Fruit fly (Drosophila melanogaster) whole organism, embryonic: Measurements from ENCODE around the gene odd.

Experiments used
- CG10654 ChIP-seq: fragments of 200-800 bp; sonication (Bioruptor generic); optimal IDR thresholded peaks from 2 replicates; lab custom pipeline; 2016; ENCODE audit warnings: missing biosample characterization, missing genetic modification characterization
- CG11093 ChIP-seq: fragments of 200-800 bp; sonication (Bioruptor generic); IDR thresholded peaks from 3 replicates; pipeline ENCODE4 v1.3.6; 2022; ENCODE audit warnings: missing biosample characterization, missing genetic modification characterization
- CG13123 ChIP-seq: fragments of 200-800 bp; sonication (Bioruptor generic); optimal IDR thresholded peaks from 2 replicates; lab custom pipeline; 2016; ENCODE audit warnings: missing biosample characterization, missing genetic modification characterization
- CG14441 ChIP-seq: fragments of 200-800 bp; sonication (Bioruptor generic); IDR thresholded peaks from 2 replicates; pipeline ENCODE4 v1.3.6; 2022; ENCODE audit warnings: missing biosample characterization, missing genetic modification characterization
- CG15269 ChIP-seq: fragments of 200-800 bp; sonication (Bioruptor generic); optimal IDR thresholded peaks from 2 replicates; lab custom pipeline; 2018; ENCODE audit warnings: missing biosample characterization, mild to moderate bottlenecking, missing genetic modification characterization, moderate library complexity
- CG15514 ChIP-seq: fragments of 200-800 bp; sonication (Bioruptor generic); optimal IDR thresholded peaks from 3 replicates; lab custom pipeline; 2017; ENCODE audit warnings: missing biosample characterization, missing genetic modification characterization, mild to moderate bottlenecking, moderate library complexity, missing genetic modification reagents
- CG30403 ChIP-seq: fragments of 200-800 bp; sonication (Bioruptor generic); optimal IDR thresholded peaks from 3 replicates; lab custom pipeline; 2016; ENCODE audit warnings: missing biosample characterization, missing genetic modification characterization
- CG3995 ChIP-seq: fragments of 200-800 bp; sonication (Bioruptor generic); optimal IDR thresholded peaks from 3 replicates; lab custom pipeline; 2016; ENCODE audit warnings: missing biosample characterization, missing genetic modification characterization
- CG42726 ChIP-seq: fragments of 200-800 bp; sonication (Bioruptor generic); IDR thresholded peaks from 2 replicates; pipeline ENCODE4 v1.3.6; 2022; ENCODE audit warnings: missing biosample characterization, missing genetic modification characterization; ENCODE audit not compliant: partially characterized antibody
- CG4424 ChIP-seq: fragments of 200-800 bp; sonication (Bioruptor generic); optimal IDR thresholded peaks from 3 replicates; lab custom pipeline; 2016; ENCODE audit warnings: missing biosample characterization, missing genetic modification characterization
- CG6175 ChIP-seq: fragments of 200-800 bp; sonication (Bioruptor generic); IDR thresholded peaks from 3 replicates; pipeline ENCODE4 v1.3.6; 2022; ENCODE audit warnings: missing biosample characterization, missing genetic modification characterization
- CG6813 ChIP-seq: fragments of 200-800 bp; sonication (Bioruptor generic); optimal IDR thresholded peaks from 2 replicates; lab custom pipeline; 2017; ENCODE audit warnings: missing biosample characterization, missing genetic modification characterization, mild to moderate bottlenecking, moderate library complexity, missing genetic modification reagents
- CG7271 ChIP-seq: fragments of 200-800 bp; sonication (Bioruptor generic); optimal IDR thresholded peaks from 2 replicates; lab custom pipeline; 2018; ENCODE audit warnings: missing biosample characterization, mild to moderate bottlenecking, missing genetic modification characterization, moderate library complexity
- CG7357 ChIP-seq: fragments of 200-800 bp; sonication (Bioruptor generic); IDR thresholded peaks from 3 replicates; pipeline ENCODE4 v1.3.6; 2022; ENCODE audit warnings: missing biosample characterization, missing genetic modification characterization
- CG8765 ChIP-seq: fragments of 200-800 bp; sonication (Bioruptor generic); IDR thresholded peaks from 2 replicates; pipeline ENCODE4 v1.3.6; 2022; ENCODE audit warnings: missing biosample characterization, missing genetic modification characterization
- CG9797 ChIP-seq: fragments of 200-800 bp; sonication (Bioruptor generic); optimal IDR thresholded peaks from 3 replicates; lab custom pipeline; 2018; ENCODE audit warnings: missing biosample characterization, mild to moderate bottlenecking, missing genetic modification characterization
- CG9932 ChIP-seq: fragments of 200-800 bp; sonication (Bioruptor generic); IDR thresholded peaks from 2 replicates; pipeline ENCODE4 v1.3.6; 2022; ENCODE audit warnings: missing biosample characterization, missing genetic modification characterization
- CrebB ChIP-seq: fragments of 200-800 bp; sonication (Bioruptor generic); optimal IDR thresholded peaks from 3 replicates; lab custom pipeline; 2018; ENCODE audit warnings: missing biosample characterization, mild to moderate bottlenecking, missing genetic modification characterization
- Dad ChIP-seq: fragments of 200-800 bp; sonication (Bioruptor generic); optimal IDR thresholded peaks from 3 replicates; lab custom pipeline; 2016; ENCODE audit warnings: missing biosample characterization, missing genetic modification characterization
- Deaf1 ChIP-seq: fragments of 200-800 bp; optimal IDR thresholded peaks from 3 replicates; lab custom pipeline; 2019; ENCODE audit warnings: missing biosample characterization, mild to moderate bottlenecking, missing genetic modification characterization, moderate library complexity
- Dll ChIP-seq: fragments of 200-800 bp; sonication (Bioruptor generic); IDR thresholded peaks from 4 replicates; pipeline ENCODE4 v1.3.6; 2022; ENCODE audit warnings: missing biosample characterization, missing genetic modification characterization; ENCODE audit not compliant: partially characterized antibody
- Fer3 ChIP-seq: fragments of 200-800 bp; sonication (Bioruptor generic); optimal IDR thresholded peaks from 2 replicates; lab custom pipeline; 2018; ENCODE audit warnings: missing biosample characterization, mild to moderate bottlenecking, missing genetic modification characterization, moderate library complexity
- Jarid2 ChIP-seq: fragments of 200-800 bp; sonication (Bioruptor generic); optimal IDR thresholded peaks from 3 replicates; lab custom pipeline; 2017; ENCODE audit warnings: mild to moderate bottlenecking, missing biosample characterization, missing genetic modification reagents, missing genetic modification characterization
- Mrtf ChIP-seq: fragments of 200-800 bp; sonication (Bioruptor generic); IDR thresholded peaks from 3 replicates; pipeline ENCODE4 v1.3.6; 2022; ENCODE audit warnings: missing biosample characterization, missing genetic modification characterization
- NC2α ChIP-seq: fragments of 200-800 bp; sonication (Bioruptor generic); optimal IDR thresholded peaks from 2 replicates; lab custom pipeline; 2016; ENCODE audit warnings: missing biosample characterization, missing genetic modification characterization
- NFAT ChIP-seq: fragments of 200-800 bp; sonication (Bioruptor generic); IDR thresholded peaks from 2 replicates; pipeline ENCODE4 v1.3.6; 2022; ENCODE audit warnings: missing biosample characterization, missing genetic modification characterization
- Opbp ChIP-seq: fragments of 200-800 bp; sonication (Bioruptor generic); IDR thresholded peaks from 3 replicates; pipeline ENCODE4 v1.3.6; 2022; ENCODE audit warnings: missing biosample characterization, missing genetic modification characterization; ENCODE audit not compliant: partially characterized antibody
- PHDP ChIP-seq: fragments of 200-800 bp; sonication (Bioruptor generic); optimal IDR thresholded peaks from 3 replicates; lab custom pipeline; 2018; ENCODE audit warnings: missing biosample characterization, mild to moderate bottlenecking, missing genetic modification characterization, moderate library complexity
- Pdp1 ChIP-seq, 2 experiments: fragments of 200-800 bp; sonication (Bioruptor generic); optimal IDR thresholded peaks; 3 replicates each; lab custom pipeline; 2016; ENCODE audit warnings: missing biosample characterization in 2 of 2, missing genetic modification characterization in 2 of 2, mild to moderate bottlenecking in 1 of 2, moderate library complexity in 1 of 2
- Vsx1 ChIP-seq: fragments of 200-800 bp; sonication (Bioruptor generic); optimal IDR thresholded peaks from 2 replicates; lab custom pipeline; 2017; ENCODE audit warnings: missing biosample characterization, mild to moderate bottlenecking, missing genetic modification characterization, missing genetic modification reagents
- YL-1 ChIP-seq: fragments of 200-800 bp; sonication (Bioruptor generic); optimal IDR thresholded peaks from 3 replicates; lab custom pipeline; 2017; ENCODE audit warnings: missing biosample characterization, mild to moderate bottlenecking, missing genetic modification characterization
- dmrt99B ChIP-seq: fragments of 200-800 bp; sonication (Bioruptor generic); optimal IDR thresholded peaks from 2 replicates; lab custom pipeline; 2018; ENCODE audit warnings: missing biosample characterization, mild to moderate bottlenecking, missing genetic modification characterization, moderate library complexity
- emc ChIP-seq: fragments of 200-800 bp; sonication (Bioruptor generic); optimal IDR thresholded peaks from 2 replicates; lab custom pipeline; 2016; ENCODE audit warnings: missing biosample characterization, missing genetic modification characterization
- en ChIP-seq: fragments of 200-800 bp; sonication (Bioruptor generic); optimal IDR thresholded peaks from 2 replicates; lab custom pipeline; 2016; ENCODE audit warnings: missing biosample characterization, missing genetic modification characterization
- fd96Cb ChIP-seq: fragments of 200-800 bp; sonication (Bioruptor generic); optimal IDR thresholded peaks from 2 replicates; lab custom pipeline; 2018; ENCODE audit warnings: missing biosample characterization, mild to moderate bottlenecking, missing genetic modification characterization, moderate library complexity
- fru ChIP-seq: fragments of >200 bp; optimal IDR thresholded peaks from 2 replicates; lab custom pipeline; 2017
- grau ChIP-seq: fragments of 200-800 bp; optimal IDR thresholded peaks from 3 replicates; lab custom pipeline; 2019; ENCODE audit warnings: missing biosample characterization, mild to moderate bottlenecking, missing genetic modification characterization, moderate library complexity
- hkb ChIP-seq, 2 experiments: fragments of 200-800 bp in 1 of 2; fragments of >200 bp in 1 of 2; sonication (Bioruptor generic) in 1 of 2; IDR thresholded peaks in 1 of 2; optimal IDR thresholded peaks in 1 of 2; 2 replicates each; pipeline versions ENCODE4 v1.3.6 to Lab custom; 2017 to 2022; ENCODE audit warnings: missing biosample characterization in 1 of 2, missing genetic modification characterization in 1 of 2
- knrl ChIP-seq: fragments of 200-800 bp; sonication (Bioruptor generic); IDR thresholded peaks from 3 replicates; pipeline ENCODE4 v1.3.6; 2022; ENCODE audit warnings: missing biosample characterization, missing genetic modification characterization; ENCODE audit not compliant: partially characterized antibody
- nau ChIP-seq: fragments of 200-800 bp; sonication (Bioruptor generic); optimal IDR thresholded peaks from 3 replicates; lab custom pipeline; 2017; ENCODE audit warnings: missing biosample characterization, mild to moderate bottlenecking, missing genetic modification characterization, missing genetic modification reagents
- onecut ChIP-seq: fragments of 200-800 bp; sonication (Bioruptor generic); IDR thresholded peaks from 2 replicates; pipeline ENCODE4 v1.3.6; 2022; ENCODE audit warnings: missing biosample characterization, missing genetic modification characterization
- pum ChIP-seq: fragments of 200-800 bp; sonication (Bioruptor generic); optimal IDR thresholded peaks from 2 replicates; lab custom pipeline; 2016; ENCODE audit warnings: missing biosample characterization, missing genetic modification characterization
- tin ChIP-seq: fragments of 200-800 bp; sonication (Bioruptor generic); optimal IDR thresholded peaks from 3 replicates; lab custom pipeline; 2016; ENCODE audit warnings: missing biosample characterization, missing genetic modification characterization
- twi ChIP-seq: fragments of 200-800 bp; optimal IDR thresholded peaks from 2 replicates; lab custom pipeline; 2019; ENCODE audit warnings: missing biosample characterization, mild to moderate bottlenecking, missing genetic modification characterization, moderate library complexity
- unc-4 ChIP-seq: fragments of 200-800 bp; sonication (Bioruptor generic); IDR thresholded peaks from 2 replicates; pipeline ENCODE4 v1.3.6; 2022; ENCODE audit warnings: missing biosample characterization, missing genetic modification characterization; ENCODE audit not compliant: partially characterized antibody
- vnd ChIP-seq: fragments of 200-800 bp; sonication (Bioruptor generic); IDR thresholded peaks from 3 replicates; pipeline ENCODE4 v1.3.6; 2022; ENCODE audit warnings: missing biosample characterization, missing genetic modification characterization; ENCODE audit not compliant: partially characterized antibody
- wor ChIP-seq: fragments of 200-800 bp; sonication (Bioruptor generic); IDR thresholded peaks from 2 replicates; pipeline ENCODE4 v1.3.6; 2022; ENCODE audit warnings: missing biosample characterization, missing genetic modification characterization

odd gene

DNA sequence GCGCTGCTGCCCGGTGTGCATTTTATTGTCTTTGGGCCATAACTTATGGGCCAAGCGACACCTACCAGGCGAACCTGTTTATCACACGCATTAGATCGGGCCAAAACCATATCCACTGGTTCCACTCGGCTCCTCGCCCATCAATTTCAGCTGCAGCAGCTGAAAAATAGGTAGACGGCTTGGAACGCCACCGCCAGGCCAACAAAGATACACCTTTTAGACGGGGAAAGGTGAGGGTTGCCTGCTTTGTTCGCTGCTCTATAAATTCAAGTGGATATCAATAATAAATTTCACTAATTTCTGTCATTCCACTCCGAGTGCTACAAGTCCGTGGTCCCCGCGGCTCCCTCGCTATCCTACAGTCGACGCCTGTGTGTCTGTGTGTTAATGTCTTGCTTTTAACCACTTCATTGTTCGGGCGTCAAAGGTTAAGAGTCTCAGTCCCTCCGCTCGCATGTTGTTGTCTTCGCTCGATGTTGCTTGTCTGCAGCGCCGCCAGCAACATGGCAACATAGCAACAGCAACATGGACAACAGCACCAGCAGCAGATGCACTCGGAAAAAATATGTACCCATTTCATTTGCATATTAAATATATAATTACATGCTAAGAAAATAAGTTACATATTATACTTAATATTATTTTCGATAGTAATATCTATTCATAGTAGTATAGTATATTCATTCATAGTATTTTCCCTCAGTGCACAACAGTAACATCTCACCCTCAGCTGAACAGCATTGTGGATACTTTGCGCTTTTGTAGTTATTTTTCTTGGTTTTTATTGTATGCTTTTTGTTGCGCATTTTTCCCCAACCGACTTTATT lies 18.4 kb downstream of the odd start (continued):
- TF ChIP-seq unc-4 (GFP tag; lab: Robert Waterston, UW) (no peak), CG7357 (GFP tag; lab: Robert Waterston, UW) (peak; percentile 71; the same call in 2 of the 3 replicates), CG6813 (GFP tag; lab: Kevin White, UChicago) (peak; percentile 65), CG15514 (GFP tag; lab: Kevin White, UChicago) (no peak), PHDP (peak; percentile 74), Dad (GFP tag; lab: Kevin White, UChicago) (no peak), CG3995 (GFP tag; lab: Kevin White, UChicago) (no peak), YL-1 (GFP tag; lab: Kevin White, UChicago) (peak; percentile 1), Dll (GFP tag; lab: Robert Waterston, UW) (no peak), Pdp1 (GFP tag; optimal IDR thresholded peaks at IDR 0.05; lab: Kevin White, UChicago) (peak in 1 of 2 experiments; percentile 23), CG9932 (no peak), vnd (no peak), wor (GFP tag; lab: Robert Waterston, UW) (peak; percentile 66), CG8765 (GFP tag; lab: Robert Waterston, UW) (peak; percentile 68), CG10654 (GFP tag; lab: Kevin White, UChicago) (peak; percentile 79), fru (lab: Kevin White, UChicago) (no peak), fd96Cb (tag; lab: Kevin White, UChicago) (peak; percentile 86), CG42726 (GFP tag; lab: Robert Waterston, UW) (no peak), hkb (optimal IDR thresholded peaks at IDR 0.05; lab: Kevin White, UChicago) (no peak), hkb (GFP tag; IDR thresholded peaks at IDR 0.05; lab: Robert Waterston, UW) (peak; percentile 79), Mrtf (GFP tag; lab: Robert Waterston, UW) (peak; percentile 67; the same call in 2 of the 3 replicates), Jarid2 (GFP tag; lab: Kevin White, UChicago) (peak; percentile 54), Deaf1 (tag; lab: Kevin White, UChicago) (peak; percentile 49), Opbp (GFP tag; lab: Robert Waterston, UW) (no peak), en (GFP tag; lab: Kevin White, UChicago) (no peak), dmrt99B (tag; lab: Kevin White, UChicago) (peak; percentile 91)

DNA sequence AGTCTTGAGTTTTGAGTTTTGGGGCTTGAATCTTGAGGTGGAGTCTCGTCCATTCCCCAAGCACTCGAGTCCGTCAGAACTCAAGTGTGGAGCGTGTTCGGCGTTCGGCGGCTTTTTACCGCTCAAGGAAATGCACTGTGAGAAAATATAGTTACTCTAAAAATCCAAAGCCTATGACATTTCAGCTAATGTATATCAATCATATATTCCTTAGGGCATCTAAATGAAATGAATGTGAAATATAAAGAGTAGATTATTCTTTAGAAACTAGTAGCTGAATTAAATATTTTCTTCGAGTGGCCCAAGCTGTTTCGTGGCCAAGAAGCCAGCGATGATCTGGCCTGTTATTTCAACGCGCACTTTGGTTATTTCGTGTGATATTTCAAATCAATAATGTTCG lies 19.3 kb downstream of the odd start:
- peak; percentile 40 for TF ChIP-seq PHDP
- no peak for TF ChIP-seq CG13123
- TF ChIP-seq CG14441 (GFP tag; lab: Robert Waterston, UW), result no peak
- TF ChIP-seq fd96Cb (tag; lab: Kevin White, UChicago), result peak; percentile 55
- TF ChIP-seq NFAT (GFP tag; lab: Robert Waterston, UW), result no peak
- no peak for TF ChIP-seq nau (GFP tag; lab: Kevin White, UChicago)
- no peak for TF ChIP-seq CrebB (tag; lab: Kevin White, UChicago)
- TF ChIP-seq Vsx1 (GFP tag; lab: Kevin White, UChicago), result peak; percentile 18
- 0 out of 2 replicates have a peak, but pooled peaks have one; percentile 35 for TF ChIP-seq onecut (GFP tag; lab: Robert Waterston, UW)
- no peak for TF ChIP-seq Dll (GFP tag; lab: Robert Waterston, UW)
- peak; percentile 56 for TF ChIP-seq tin (GFP tag; lab: Kevin White, UChicago)
- TF ChIP-seq CG7271 (tag; lab: Kevin White, UChicago), result no peak
- TF ChIP-seq CG4424 (GFP tag; lab: Kevin White, UChicago), result peak; percentile 41
- no peak for TF ChIP-seq Fer3 (tag; lab: Kevin White, UChicago)
- TF ChIP-seq CG9797 (GFP tag; lab: Kevin White, UChicago), result no peak
- peak; percentile 59; the same call in 1 of the 3 replicates for TF ChIP-seq CG11093 (GFP tag; lab: Robert Waterston, UW)
- TF ChIP-seq CG6175, result no peak
- peak; percentile 34 for TF ChIP-seq CG30403 (GFP tag; lab: Kevin White, UChicago)
- TF ChIP-seq pum, result peak; percentile 33
- TF ChIP-seq CG15269 (tag; lab: Kevin White, UChicago), result peak; percentile 24
- no peak for TF ChIP-seq emc (GFP tag; lab: Kevin White, UChicago)
- peak; percentile 17 for TF ChIP-seq twi (tag; lab: Kevin White, UChicago)
- TF ChIP-seq knrl, result no peak
- TF ChIP-seq grau (tag; lab: Kevin White, UChicago), result peak; percentile 49
- TF ChIP-seq NC2α (GFP tag; lab: Kevin White, UChicago), result no peak
